Fruit fly (Drosophila melanogaster) S2 (cell line): Measurements from ENCODE around the gene CG42512.

Source experiments
- CG8478 ChIP-seq: fragments of >200 bp; optimal IDR thresholded peaks from 2 replicates; lab custom pipeline; 2018
- CTCF ChIP-seq, 2 experiments: fragments of >200 bp; optimal IDR thresholded peaks; 2 replicates each; lab custom pipeline; 2018

dm6 chrX:16676653-16677052 lies 25.5 kb downstream of the CG42512 start, which contains the start of gene CG13012:
- TF ChIP-seq CG8478 (lab: Kevin White, UChicago): no peak
- TF ChIP-seq CTCF (optimal IDR thresholded peaks at IDR 0.05; lab: Kevin White, UChicago): no peak
